Worm (Caenorhabditis elegans): ENCODE measurements around the gene F14H12.6.
"Not testable (repeated sequence)": the region's sequence is repeated elsewhere in the genome, so short reads cannot be mapped to it uniquely, and the experiment has no call there.

DNA sequence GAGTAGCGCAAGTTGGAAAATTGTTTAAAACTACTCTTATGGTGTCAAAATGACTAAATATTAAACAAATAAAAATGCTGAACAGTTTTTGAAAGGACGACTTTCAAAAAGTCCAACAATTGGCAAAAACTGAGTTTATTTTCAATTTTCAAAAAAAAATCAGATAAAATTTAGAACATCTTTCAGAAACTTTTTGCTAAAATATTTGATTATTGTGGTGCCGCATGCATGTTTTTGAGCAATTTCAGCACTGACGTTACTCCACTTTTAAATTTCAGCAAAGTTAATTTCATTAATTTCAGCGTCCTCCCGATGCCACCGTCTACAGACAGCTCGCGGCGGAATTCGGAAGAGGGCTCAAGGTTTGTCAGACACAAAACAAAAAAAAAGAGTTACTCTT lies 18.0 kb downstream of the F14H12.6 start, which contains the start of gene cst-1:
- TF ChIP-seq nhr-76 (tag; optimal IDR thresholded peaks at IDR 0.05); nhr-28 (tag; optimal IDR thresholded peaks at IDR 0.05); elt-1 (tag; optimal IDR thresholded peaks at IDR 0.05; ENCODE audit: borderline replicate concordance, insufficient read depth); sptf-1 (tag; optimal IDR thresholded peaks at IDR 0.05); ztf-11 (tag; optimal IDR thresholded peaks at IDR 0.05); snpc-4 (tag; optimal IDR thresholded peaks at IDR 0.05); unc-62 (GFP tag; optimal IDR thresholded peaks at IDR 0.05); tbx-8 (GFP tag; optimal IDR thresholded peaks at IDR 0.05); drap-1 (GFP tag; optimal IDR thresholded peaks at IDR 0.05); unc-39 (tag; optimal IDR thresholded peaks at IDR 0.05); ceh-39 (tag; optimal IDR thresholded peaks at IDR 0.05): not testable (repeated sequence)
